Worm (Caenorhabditis elegans) whole organism, L1 larva: Measurements from ENCODE around the gene F54B11.5.

Experiments used
- elt-3 ChIP-seq, 6 experiments: fragments of 150-350 bp in 1 of 6; sonication (generic microtip); optimal IDR thresholded peaks; 2 replicates each; lab custom pipeline; 2017 to 2018; ENCODE audit warnings: missing biosample characterization in 6 of 6, missing genetic modification characterization in 6 of 6, inconsistent platforms in 1 of 6
- fkh-8 ChIP-seq: sonication (generic microtip); optimal IDR thresholded peaks from 2 replicates; lab custom pipeline; 2016; ENCODE audit warnings: mild to moderate bottlenecking, missing genetic modification characterization, missing compliant biosample characterization
- hlh-4 ChIP-seq: sonication (generic microtip); optimal IDR thresholded peaks from 2 replicates; lab custom pipeline; 2016; ENCODE audit warnings: mild to moderate bottlenecking, missing genetic modification characterization, missing compliant biosample characterization
- jun-1 ChIP-seq: fragments of 150-350 bp; optimal IDR thresholded peaks from 2 replicates; lab custom pipeline; 2014; ENCODE audit warnings: missing biosample characterization, missing genetic modification reagents, missing genetic modification characterization
- mdl-1 ChIP-seq, 2 experiments: fragments of 150-350 bp; optimal IDR thresholded peaks; 2 replicates each; lab custom pipeline; 2014 to 2017; ENCODE audit warnings: missing biosample characterization in 2 of 2, missing genetic modification characterization in 2 of 2, inconsistent platforms in 1 of 2
- nhr-11 ChIP-seq: fragments of 150-350 bp; optimal IDR thresholded peaks from 2 replicates; lab custom pipeline; 2014; ENCODE audit warnings: missing biosample characterization, missing genetic modification characterization
- nhr-20 ChIP-seq: sonication (generic microtip); optimal IDR thresholded peaks from 2 replicates; lab custom pipeline; 2016; ENCODE audit warnings: mild to moderate bottlenecking, missing genetic modification characterization, missing compliant biosample characterization
- pax-3 ChIP-seq: fragments of 200-800 bp; sonication (Bioruptor generic); optimal IDR thresholded peaks from 2 replicates; lab custom pipeline; 2018; ENCODE audit warnings: mild to moderate bottlenecking, missing genetic modification characterization, moderate library complexity, missing compliant biosample characterization
- snpc-4 ChIP-seq: fragments of 150-350 bp; optimal IDR thresholded peaks from 2 replicates; lab custom pipeline; 2014; ENCODE audit warnings: missing biosample characterization, missing genetic modification characterization
- unc-62 ChIP-seq: fragments of 150-350 bp; optimal IDR thresholded peaks from 2 replicates; lab custom pipeline; 2014; ENCODE audit warnings: missing biosample characterization, missing genetic modification reagents, missing genetic modification characterization

ce11 chrX:13558667-13559066 lies 37.2 kb downstream of the F54B11.5 start:
- TF ChIP-seq nhr-20 (tag; lab: Kevin White, UChicago) (no peak), elt-3 (tag; optimal IDR thresholded peaks at IDR 0.05; lab: Kevin White, UChicago) (no peak), nhr-11 (no peak), snpc-4 (tag; lab: Kevin White, UChicago) (no peak), fkh-8 (tag; lab: Kevin White, UChicago) (no peak), unc-62 (GFP tag; lab: Kevin White, UChicago) (no peak), jun-1 (tag; lab: Kevin White, UChicago) (no peak), hlh-4 (no peak), mdl-1 (tag; optimal IDR thresholded peaks at IDR 0.05; lab: Kevin White, UChicago) (no peak), pax-3 (tag; lab: Kevin White, UChicago) (no peak)
